Fruit fly (Drosophila melanogaster): Measurements from ENCODE around the gene Cyp4d2.
A peak's percentile ranks its signal among the peaks of the same experiment; 100 is the strongest.

- no peak for TF ChIP-seq pan (optimal IDR thresholded peaks at IDR 0.05)
- TF ChIP-seq CG8478 (optimal IDR thresholded peaks at IDR 0.05): no peak
- peak in 1 of 2 experiments; percentile 20 for TF ChIP-seq EcR (GFP tag; optimal IDR thresholded peaks at IDR 0.05)
- no peak for TF ChIP-seq psq (optimal IDR thresholded peaks at IDR 0.05)
- no peak for TF ChIP-seq usp (GFP tag; optimal IDR thresholded peaks at IDR 0.05)
- TF ChIP-seq Dll (optimal IDR thresholded peaks at IDR 0.05): no peak
Observed at dm6 chrX:2137587-2138341, 38.0 kb upstream of the Cyp4d2 start.

All from whole organism.